Worm (Caenorhabditis elegans): ENCODE measurements around the gene acbp-7.

- no peak for TF ChIP-seq aly-1 (tag; optimal IDR thresholded peaks at IDR 0.05)
- no peak for TF ChIP-seq ama-1 (optimal IDR thresholded peaks at IDR 0.05)
- no peak for TF ChIP-seq flt-1 (GFP tag; IDR thresholded peaks at IDR 0.05)
- no peak for TF ChIP-seq sea-1 (GFP tag; conservative IDR thresholded peaks at IDR 0.05)
- no peak for TF ChIP-seq hmg-4 (GFP tag; optimal IDR thresholded peaks at IDR 0.05)
- no peak for TF ChIP-seq tbx-11 (GFP tag; IDR thresholded peaks at IDR 0.05)
- TF ChIP-seq hmbx-1 (tag; optimal IDR thresholded peaks at IDR 0.05): no peak
- no peak for TF ChIP-seq ceh-36 (tag; optimal IDR thresholded peaks at IDR 0.05)
- no peak for TF ChIP-seq B0310.2 (tag; optimal IDR thresholded peaks at IDR 0.05)
- no peak for TF ChIP-seq F13C5.2 (tag; optimal IDR thresholded peaks at IDR 0.05)
- no peak for TF ChIP-seq hnd-1 (tag; optimal IDR thresholded peaks at IDR 0.05)
- no peak for TF ChIP-seq ceh-13 (GFP tag; optimal IDR thresholded peaks at IDR 0.05)
- no peak for TF ChIP-seq scrt-1 (GFP tag; IDR thresholded peaks at IDR 0.05)
- no peak for TF ChIP-seq ets-7 (tag; optimal IDR thresholded peaks at IDR 0.05)
Observed at ce11 chrIII:4861744-4862401, 24.3 kb downstream of the acbp-7 start, which contains the start of the genes C35D10.10 and C35D10.5.

Measured in whole organism, early embryonic.